Fruit fly (Drosophila melanogaster) Kc167 (cell line): ENCODE data around the gene CG33947.
"Not testable (repeated sequence)": the region's sequence is repeated elsewhere in the genome, so short reads cannot be mapped to it uniquely, and the experiment has no call there.

Experiments used
- Myc ChIP-seq: fragments of >200 bp; optimal IDR thresholded peaks from 2 replicates; lab custom pipeline; 2017; ENCODE audit warnings: missing external identifiers
- Sin3A ChIP-seq: fragments of >200 bp; optimal IDR thresholded peaks from 2 replicates; lab custom pipeline; 2018; ENCODE audit warnings: missing external identifiers
- h ChIP-seq: fragments of >200 bp; optimal IDR thresholded peaks from 3 replicates; lab custom pipeline; 2018; ENCODE audit warnings: missing external identifiers
- insv ChIP-seq: fragments of >200 bp; optimal IDR thresholded peaks from 3 replicates; lab custom pipeline; 2018; ENCODE audit warnings: missing external identifiers
- psq ChIP-seq: fragments of >200 bp; optimal IDR thresholded peaks from 2 replicates; lab custom pipeline; 2017; ENCODE audit warnings: missing external identifiers
- ttk ChIP-seq: sonication (Bioruptor generic); optimal IDR thresholded peaks from 2 replicates; lab custom pipeline; 2017; ENCODE audit warnings: missing external identifiers

The CG33947 gene

dm6 chr3L:11134886-11135285, 38.6 kb downstream of the CG33947 start, which contains the start of gene CG14143:
Gene CG14143 (plus strand): TSS chr3L:11134987.
- not testable (repeated sequence) for TF ChIP-seq insv, Sin3A, Myc (lab: Kevin White, UChicago)

- no peak for TF ChIP-seq h (lab: Kevin White, UChicago)
- TF ChIP-seq insv (lab: Kevin White, UChicago) = no peak
- no peak for TF ChIP-seq ttk
- no peak for TF ChIP-seq Myc (lab: Kevin White, UChicago)
- TF ChIP-seq psq (lab: Kevin White, UChicago) = no peak
- no peak for TF ChIP-seq Sin3A (lab: Kevin White, UChicago)
Measured at dm6 chr3L:11135846-11136245, 39.5 kb downstream of the CG33947 start, which contains the start of gene IRSp53. Gene IRSp53 (plus strand): TSS chr3L:11136049.

DNA sequence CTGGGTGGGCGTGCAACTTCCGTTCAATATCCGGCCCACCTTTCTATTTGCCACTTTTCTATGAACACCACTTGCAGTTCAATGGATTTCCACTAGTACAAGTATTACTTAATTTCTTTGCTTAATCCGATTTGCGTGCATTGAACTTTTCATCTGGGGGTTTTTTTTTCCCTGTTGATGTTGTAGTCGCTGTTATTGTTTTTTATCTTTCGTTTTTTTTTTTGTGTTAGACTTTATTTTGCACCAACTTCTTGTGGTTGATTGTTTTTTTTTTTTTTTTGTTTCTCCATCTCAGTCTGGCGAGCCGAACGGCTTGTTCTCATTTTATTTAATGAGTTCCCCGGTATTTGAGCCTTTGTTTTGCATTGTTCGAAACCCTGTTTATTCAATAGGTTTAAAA, 40.1 kb downstream of the CG33947 start:
- TF ChIP-seq Myc (lab: Kevin White, UChicago) = no peak

- TF ChIP-seq ttk (no peak), psq (lab: Kevin White, UChicago) (no peak), Sin3A (lab: Kevin White, UChicago) (no peak), insv (lab: Kevin White, UChicago) (no peak), Myc (lab: Kevin White, UChicago) (no peak), h (lab: Kevin White, UChicago) (no peak)
Measured at dm6 chr3L:11138862-11139261, 42.6 kb downstream of the CG33947 start.

- TF ChIP-seq h (lab: Kevin White, UChicago) (no peak), ttk (no peak), Myc (lab: Kevin White, UChicago) (no peak), psq (lab: Kevin White, UChicago) (no peak), insv (lab: Kevin White, UChicago) (no peak), Sin3A (lab: Kevin White, UChicago) (no peak)
Measured at dm6 chr3L:11145065-11145464, 48.8 kb downstream of the CG33947 start.

DNA sequence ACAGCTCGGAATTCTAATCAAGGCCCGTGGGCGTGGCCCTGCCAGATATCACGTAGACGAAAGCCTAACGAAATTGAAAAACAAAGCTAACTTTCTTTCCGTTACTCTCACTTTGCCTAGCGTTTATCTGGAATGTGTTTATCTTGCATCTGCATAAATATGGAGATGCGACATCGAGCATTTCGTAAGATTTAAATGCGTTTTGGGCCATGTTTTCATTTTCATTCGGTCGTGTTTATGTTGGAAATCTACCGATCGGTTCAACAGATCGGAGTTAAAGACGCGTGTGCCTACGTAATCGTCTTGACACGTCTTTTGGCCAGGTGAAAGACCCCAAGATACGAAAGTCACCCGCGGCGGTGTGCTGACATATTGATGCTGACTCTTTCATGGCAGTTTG, 51.4 kb downstream of the CG33947 start:
- TF ChIP-seq Sin3A (lab: Kevin White, UChicago) = no peak
